Fruit fly (Drosophila melanogaster) whole organism, wandering third instar larva: ENCODE results near the gene colt.

Experiments used
- CrebA ChIP-seq: fragments of 200-800 bp; sonication (Bioruptor generic); optimal IDR thresholded peaks from 2 replicates; lab custom pipeline; 2016; ENCODE audit warnings: missing biosample characterization, mild to moderate bottlenecking, missing genetic modification characterization, borderline replicate concordance
- Jra ChIP-seq: sonication (Bioruptor generic); optimal IDR thresholded peaks from 2 replicates; lab custom pipeline; 2016; ENCODE audit warnings: missing biosample characterization, missing genetic modification characterization
- Myc ChIP-seq: fragments of >200 bp; optimal IDR thresholded peaks from 2 replicates; lab custom pipeline; 2017
- br ChIP-seq: fragments of 200-800 bp; sonication (Bioruptor generic); optimal IDR thresholded peaks from 2 replicates; lab custom pipeline; 2016; ENCODE audit warnings: missing biosample characterization, missing genetic modification characterization

DNA sequence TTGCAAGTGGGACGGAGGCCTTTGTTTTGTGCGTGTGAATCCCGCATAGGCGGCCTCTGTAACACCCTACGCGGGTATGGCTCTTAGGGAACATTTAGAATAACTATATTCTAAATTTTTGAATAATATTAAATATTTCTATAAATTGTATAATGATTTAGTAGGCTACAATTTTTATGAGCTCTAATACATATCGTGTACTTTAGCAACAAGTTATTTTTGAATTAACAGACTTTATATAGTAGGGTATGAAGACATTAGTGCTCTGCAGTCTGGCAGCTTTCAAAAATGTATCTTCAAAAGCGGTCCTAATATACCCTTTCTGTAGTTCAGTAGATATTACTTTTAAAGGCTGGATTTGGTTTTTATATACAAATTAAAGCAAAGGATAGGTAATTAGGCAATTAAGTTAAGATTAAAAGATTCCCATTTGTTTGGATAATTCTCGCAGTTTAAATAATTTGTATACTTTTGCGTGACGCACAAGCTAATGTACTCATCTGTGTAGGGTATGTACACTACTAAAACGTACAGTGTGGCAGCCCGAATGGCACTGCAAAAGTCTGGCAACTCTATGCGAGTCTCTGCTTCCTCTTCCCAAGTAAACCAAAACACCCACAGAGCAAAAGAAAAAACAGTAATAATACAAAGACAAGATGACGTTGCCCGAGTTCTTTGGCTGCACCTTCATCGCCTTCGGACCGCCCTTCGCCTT lies 4.1 kb downstream of the colt start, which contains the start of the genes Snx21 and aph-1:
- no peak for TF ChIP-seq CrebA (GFP tag; lab: Kevin White, UChicago)
- TF ChIP-seq Myc (lab: Kevin White, UChicago), result peak; percentile 34
- TF ChIP-seq br (GFP tag; lab: Kevin White, UChicago), result peak; percentile 87
- peak; percentile 69 for TF ChIP-seq Jra (GFP tag; lab: Kevin White, UChicago)
